Fruit fly (Drosophila melanogaster) whole organism, wandering third instar larva: ENCODE results near the gene crol.

Experiments used
- Dfd ChIP-seq: fragments of >200 bp; optimal IDR thresholded peaks from 2 replicates; lab custom pipeline; 2017; ENCODE audit warnings: missing biosample characterization, missing genetic modification characterization
- HLH106 ChIP-seq: fragments of 200-800 bp; optimal IDR thresholded peaks from 3 replicates; lab custom pipeline; 2019; ENCODE audit warnings: missing biosample characterization, mild to moderate bottlenecking, missing genetic modification characterization, moderate library complexity
- OdsH ChIP-seq: fragments of 200-800 bp; sonication (Bioruptor generic); optimal IDR thresholded peaks from 2 replicates; lab custom pipeline; 2016; ENCODE audit warnings: missing biosample characterization, mild to moderate bottlenecking, missing genetic modification characterization
- Rel ChIP-seq, 2 experiments: fragments of 200-800 bp; sonication (Bioruptor generic) in 1 of 2; optimal IDR thresholded peaks; 2 replicates in 1 of 2; 3 replicates in 1 of 2; lab custom pipeline; 2016 to 2019; ENCODE audit warnings: mild to moderate bottlenecking in 2 of 2, missing biosample characterization in 2 of 2, missing genetic modification characterization in 2 of 2, moderate library complexity in 1 of 2
- Vsx2 ChIP-seq: fragments of 200-300, 225-300 bp; sonication (Bioruptor generic); optimal IDR thresholded peaks from 2 replicates; lab custom pipeline; 2018; ENCODE audit warnings: missing biosample characterization, missing genetic modification characterization; ENCODE audit not compliant: partially characterized antibody
- pan ChIP-seq: fragments of >200 bp; optimal IDR thresholded peaks from 2 replicates; lab custom pipeline; 2017
- psq ChIP-seq: fragments of 200-800 bp; sonication (Bioruptor generic); optimal IDR thresholded peaks from 3 replicates; lab custom pipeline; 2017; ENCODE audit warnings: missing biosample characterization, mild to moderate bottlenecking, missing genetic modification characterization, moderate library complexity
- sv ChIP-seq: fragments of 200-800 bp; sonication (Bioruptor generic); optimal IDR thresholded peaks from 3 replicates; lab custom pipeline; 2016; ENCODE audit warnings: missing biosample characterization, missing genetic modification characterization

DNA sequence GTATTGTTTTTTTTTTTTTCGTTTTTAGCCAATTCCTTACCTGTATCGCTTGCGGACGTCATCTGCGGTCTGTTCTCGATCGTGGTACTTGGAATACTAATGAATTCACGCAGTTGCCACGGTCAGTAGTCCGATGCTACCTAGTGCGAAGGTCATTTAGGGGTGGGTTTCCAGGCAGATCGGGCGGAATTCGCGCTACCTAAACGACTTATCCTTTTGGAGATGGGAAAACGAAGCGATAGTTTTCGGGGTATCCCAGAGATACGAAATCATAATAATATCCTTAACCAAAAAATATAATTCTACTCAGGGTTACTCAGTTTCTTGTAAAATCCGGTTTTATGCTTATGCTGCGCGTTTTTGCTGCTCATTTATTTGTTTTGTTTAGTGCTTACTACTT is 15.3 kb downstream of the crol start, which contains the start of gene CG14937:
- TF ChIP-seq pan (lab: Kevin White, UChicago) = no peak
- no peak for TF ChIP-seq Dfd
- no peak for TF ChIP-seq Rel (GFP tag; optimal IDR thresholded peaks at IDR 0.05; lab: Kevin White, UChicago)
- no peak for TF ChIP-seq Rel (tag; optimal IDR thresholded peaks at IDR 0.05; lab: Kevin White, UChicago)
- no peak for TF ChIP-seq psq (GFP tag; lab: Kevin White, UChicago)
- no peak for TF ChIP-seq HLH106
- no peak for TF ChIP-seq OdsH
- no peak for TF ChIP-seq sv (GFP tag; lab: Kevin White, UChicago)
- no peak for TF ChIP-seq Vsx2 (GFP tag; lab: Kevin White, UChicago)
